Fruit fly (Drosophila melanogaster): ENCODE data around the gene CG7099.

Gene CG7099

dm6 chr2L:13376086-13376485 lies 11.3 kb upstream of the CG7099 start:
- peak; percentile 71 for TF ChIP-seq cic (GFP tag; optimal IDR thresholded peaks at IDR 0.05)
- no peak for TF ChIP-seq toe (GFP tag; optimal IDR thresholded peaks at IDR 0.05)
- no peak for TF ChIP-seq Crg-1 (GFP tag; optimal IDR thresholded peaks at IDR 0.05)

- TF ChIP-seq Clk (GFP tag; optimal IDR thresholded peaks at IDR 0.05) (peak; percentile 69), pad (GFP tag; optimal IDR thresholded peaks at IDR 0.05) (peak; percentile 70), toe (GFP tag; optimal IDR thresholded peaks at IDR 0.05) (no peak), CG7101 (tag; optimal IDR thresholded peaks at IDR 0.05) (peak; percentile 78), cic (GFP tag; optimal IDR thresholded peaks at IDR 0.05) (peak; percentile 35), Hr96 (GFP tag; optimal IDR thresholded peaks at IDR 0.05) (no peak), Crg-1 (GFP tag; optimal IDR thresholded peaks at IDR 0.05) (peak; percentile 49), CG7045 (GFP tag; optimal IDR thresholded peaks at IDR 0.05) (peak; percentile 72), kay (GFP tag; ENCODE audit: borderline replicate concordance) (no peak), CG14711 (tag; optimal IDR thresholded peaks at IDR 0.05) (peak; percentile 97), cnc (optimal IDR thresholded peaks at IDR 0.05) (no peak), bab1 (GFP tag; optimal IDR thresholded peaks at IDR 0.05) (peak; percentile 83), CG33017 (tag; optimal IDR thresholded peaks at IDR 0.05) (peak; percentile 70), CG5204 (GFP tag; optimal IDR thresholded peaks at IDR 0.05) (no peak), CG11617 (GFP tag; optimal IDR thresholded peaks at IDR 0.05) (peak; percentile 89), tj (GFP tag; optimal IDR thresholded peaks at IDR 0.05) (peak; percentile 64), ovo (GFP tag; optimal IDR thresholded peaks at IDR 0.05) (peak; percentile 74), CG1620 (GFP tag; optimal IDR thresholded peaks at IDR 0.05) (peak; percentile 82), Mnt (GFP tag; optimal IDR thresholded peaks at IDR 0.05) (peak; percentile 69), CG12768 (GFP tag; optimal IDR thresholded peaks at IDR 0.05) (peak; percentile 80)
Observed at dm6 chr2L:13378488-13378964, 8.8 kb upstream of the CG7099 start, which contains the start of the genes CG9302 and beta'COP. Gene CG9302, minus strand, starts transcription at chr2L:13378538. Gene beta'COP, plus strand, starts transcription at chr2L:13378902.

dm6 chr2L:13382351-13383029 lies 4.9 kb upstream of the CG7099 start, which contains the start of gene loqs:
Gene loqs, plus strand, starts transcription at chr2L:13382652.
- TF ChIP-seq CG5204 (GFP tag; optimal IDR thresholded peaks at IDR 0.05) (no peak), tj (GFP tag; optimal IDR thresholded peaks at IDR 0.05) (no peak), Hr96 (GFP tag; optimal IDR thresholded peaks at IDR 0.05) (no peak), Crg-1 (GFP tag; optimal IDR thresholded peaks at IDR 0.05) (no peak), cnc (optimal IDR thresholded peaks at IDR 0.05) (no peak), ovo (GFP tag; optimal IDR thresholded peaks at IDR 0.05) (no peak), CG12768 (GFP tag; optimal IDR thresholded peaks at IDR 0.05) (no peak), CG7045 (GFP tag; optimal IDR thresholded peaks at IDR 0.05) (no peak), CG33017 (tag; optimal IDR thresholded peaks at IDR 0.05) (no peak), CG7101 (tag; optimal IDR thresholded peaks at IDR 0.05) (peak; percentile 49), CG1620 (GFP tag; optimal IDR thresholded peaks at IDR 0.05) (peak; percentile 60), cic (GFP tag; optimal IDR thresholded peaks at IDR 0.05) (no peak), CG11617 (GFP tag; optimal IDR thresholded peaks at IDR 0.05) (no peak), Mnt (GFP tag; optimal IDR thresholded peaks at IDR 0.05) (no peak), pad (GFP tag; optimal IDR thresholded peaks at IDR 0.05) (no peak), bab1 (GFP tag; optimal IDR thresholded peaks at IDR 0.05) (peak; percentile 64), CG14711 (tag; optimal IDR thresholded peaks at IDR 0.05) (peak; percentile 56), toe (GFP tag; optimal IDR thresholded peaks at IDR 0.05) (no peak), Clk (GFP tag; optimal IDR thresholded peaks at IDR 0.05) (no peak), kay (GFP tag; ENCODE audit: borderline replicate concordance) (no peak)

dm6 chr2L:13394903-13395302 lies 7.5 kb downstream of the CG7099 start, which contains the start of gene RpL24:
Gene RpL24, minus strand, starts transcription at chr2L:13395131.
- TF ChIP-seq ovo (GFP tag; optimal IDR thresholded peaks at IDR 0.05) (peak; percentile 95), CG14711 (tag; optimal IDR thresholded peaks at IDR 0.05) (peak; percentile 85), cic (GFP tag; optimal IDR thresholded peaks at IDR 0.05) (peak; percentile 79), CG1620 (GFP tag; optimal IDR thresholded peaks at IDR 0.05) (peak; percentile 98), Clk (GFP tag; optimal IDR thresholded peaks at IDR 0.05) (peak; percentile 65), CG11617 (GFP tag; optimal IDR thresholded peaks at IDR 0.05) (peak; percentile 97), cnc (optimal IDR thresholded peaks at IDR 0.05) (no peak), toe (GFP tag; optimal IDR thresholded peaks at IDR 0.05) (peak; percentile 85), tj (GFP tag; optimal IDR thresholded peaks at IDR 0.05) (peak; percentile 77), Mnt (GFP tag; optimal IDR thresholded peaks at IDR 0.05) (peak; percentile 99), Crg-1 (GFP tag; optimal IDR thresholded peaks at IDR 0.05) (peak; percentile 98), CG7045 (GFP tag; optimal IDR thresholded peaks at IDR 0.05) (peak; percentile 89), kay (GFP tag; ENCODE audit: borderline replicate concordance) (no peak), CG7101 (tag; optimal IDR thresholded peaks at IDR 0.05) (peak; percentile 96), CG5204 (GFP tag; optimal IDR thresholded peaks at IDR 0.05) (peak; percentile 89), Hr96 (GFP tag; optimal IDR thresholded peaks at IDR 0.05) (peak; percentile 90), bab1 (GFP tag; optimal IDR thresholded peaks at IDR 0.05) (peak; percentile 99), pad (GFP tag; optimal IDR thresholded peaks at IDR 0.05) (peak; percentile 87), CG12768 (GFP tag; optimal IDR thresholded peaks at IDR 0.05) (peak; percentile 91), CG33017 (tag; optimal IDR thresholded peaks at IDR 0.05) (peak; percentile 88)

dm6 chr2L:13396084-13396483 lies 8.7 kb downstream of the CG7099 start, which contains the start of gene CG16957:
Gene CG16957, minus strand, starts transcription at chr2L:13396184.
- TF ChIP-seq pad (GFP tag; optimal IDR thresholded peaks at IDR 0.05): no peak
- no peak for TF ChIP-seq CG5204 (GFP tag; optimal IDR thresholded peaks at IDR 0.05)
- TF ChIP-seq bab1 (GFP tag; optimal IDR thresholded peaks at IDR 0.05): no peak
- TF ChIP-seq tj (GFP tag; optimal IDR thresholded peaks at IDR 0.05): no peak
- TF ChIP-seq CG7101 (tag; optimal IDR thresholded peaks at IDR 0.05): no peak
- TF ChIP-seq cnc (optimal IDR thresholded peaks at IDR 0.05): no peak
- no peak for TF ChIP-seq CG1620 (GFP tag; optimal IDR thresholded peaks at IDR 0.05)
- no peak for TF ChIP-seq Hr96 (GFP tag; optimal IDR thresholded peaks at IDR 0.05)
- TF ChIP-seq CG12768 (GFP tag; optimal IDR thresholded peaks at IDR 0.05): no peak

Measured in whole organism, adult.